Worm (Caenorhabditis elegans) whole organism, L3 larva: ENCODE data around the gene math-14.

ENCODE experiments used
- R02D3.7 ChIP-seq: fragments of 150-350 bp; optimal IDR thresholded peaks from 2 replicates; lab custom pipeline; 2014; ENCODE audit warnings: missing biosample characterization, missing genetic modification characterization
- ZK546.5 ChIP-seq: sonication (generic microtip); optimal IDR thresholded peaks from 2 replicates; lab custom pipeline; 2017; ENCODE audit warnings: missing biosample characterization, missing genetic modification characterization
- lin-39 ChIP-seq: fragments of 150-350 bp; optimal IDR thresholded peaks from 2 replicates; lab custom pipeline; 2018; ENCODE audit warnings: missing biosample characterization, missing genetic modification reagents, missing genetic modification characterization
- lsy-12 ChIP-seq: sonication (generic microtip); optimal IDR thresholded peaks from 2 replicates; lab custom pipeline; 2016; ENCODE audit warnings: mild to moderate bottlenecking, missing genetic modification characterization, missing compliant biosample characterization
- mdl-1 ChIP-seq: fragments of 150-350 bp; optimal IDR thresholded peaks from 2 replicates; lab custom pipeline; 2014; ENCODE audit warnings: missing biosample characterization, missing genetic modification characterization
- nhr-237 ChIP-seq: fragments of 150-350 bp; optimal IDR thresholded peaks from 2 replicates; lab custom pipeline; 2014; ENCODE audit warnings: missing biosample characterization, missing genetic modification characterization
- unc-62 ChIP-seq: fragments of 150-350 bp; sonication (generic microtip); optimal IDR thresholded peaks from 4 replicates; lab custom pipeline; 2014; ENCODE audit warnings: missing biosample characterization, missing genetic modification reagents, missing genetic modification characterization

- TF ChIP-seq lin-39 (tag; lab: Kevin White, UChicago), result no peak
- no peak for TF ChIP-seq mdl-1
- TF ChIP-seq nhr-237 (tag; lab: Kevin White, UChicago), result no peak
- TF ChIP-seq ZK546.5 (tag; lab: Kevin White, UChicago), result no peak
- TF ChIP-seq lsy-12 (tag; lab: Kevin White, UChicago), result no peak
- no peak for TF ChIP-seq R02D3.7 (tag; lab: Kevin White, UChicago)
- no peak for TF ChIP-seq unc-62 (GFP tag; lab: Kevin White, UChicago)
Observed at ce11 chrII:1844552-1844951, 24.7 kb upstream of the math-14 start.
